Worm (Caenorhabditis elegans) whole organism, L3 larva: ENCODE results near the gene Y51A2D.18.

Experiments used
- egl-27 ChIP-seq: sonication (generic microtip); optimal IDR thresholded peaks from 4 replicates; lab custom pipeline; 2017; ENCODE audit warnings: missing biosample characterization, missing genetic modification reagents, missing genetic modification characterization
- lin-39 ChIP-seq: fragments of 150-350 bp; optimal IDR thresholded peaks from 2 replicates; lab custom pipeline; 2018; ENCODE audit warnings: missing biosample characterization, missing genetic modification reagents, missing genetic modification characterization
- nfya-1 ChIP-seq: sonication (generic microtip); optimal IDR thresholded peaks from 2 replicates; lab custom pipeline; 2017; ENCODE audit warnings: missing genetic modification characterization, mild to moderate bottlenecking, missing compliant biosample characterization, antibody characterized with exemption, moderate library complexity; ENCODE audit not compliant: insufficient read depth
- nhr-237 ChIP-seq: fragments of 150-350 bp; optimal IDR thresholded peaks from 2 replicates; lab custom pipeline; 2014; ENCODE audit warnings: missing biosample characterization, missing genetic modification characterization
- nhr-28 ChIP-seq: fragments of 150-350 bp; optimal IDR thresholded peaks from 2 replicates; lab custom pipeline; 2014; ENCODE audit warnings: missing biosample characterization, missing genetic modification characterization

- TF ChIP-seq nhr-28 (tag; lab: Kevin White, UChicago) (no peak), nhr-237 (tag; lab: Kevin White, UChicago) (no peak), nfya-1 (tag; lab: Kevin White, UChicago) (no peak), lin-39 (tag; lab: Kevin White, UChicago) (no peak), egl-27 (tag; lab: Kevin White, UChicago) (no peak)
Observed at ce11 chrV:18434961-18435360, 52.1 kb downstream of the Y51A2D.18 start, which contains the start of gene ZK262.20.
